Fruit fly (Drosophila melanogaster): ENCODE results near the gene grn.
A peak's percentile ranks its signal among the peaks of the same experiment; 100 is the strongest.

Gene grn

dm6 chr3R:8140628-8141372 is 40.4 kb downstream of the grn start (continued):
- TF ChIP-seq pan (optimal IDR thresholded peaks at IDR 0.05): no peak
- TF ChIP-seq pan (GFP tag; optimal IDR thresholded peaks at IDR 0.05 in 1 of 2, IDR thresholded peaks at IDR 0.05 in 1 of 2): no peak
- no peak for TF ChIP-seq Nf-YA (GFP tag; IDR thresholded peaks at IDR 0.05)
- no peak for TF ChIP-seq Blimp-1 (GFP tag; optimal IDR thresholded peaks at IDR 0.05)
- no peak for TF ChIP-seq Spps (tag; optimal IDR thresholded peaks at IDR 0.05)
- no peak for TF ChIP-seq Atf3 (GFP tag; optimal IDR thresholded peaks at IDR 0.05)
- TF ChIP-seq CG9727 (GFP tag; optimal IDR thresholded peaks at IDR 0.05): no peak
- TF ChIP-seq tna (GFP tag; IDR thresholded peaks at IDR 0.05; ENCODE audit: partially characterized antibody): peak; percentile 62
- TF ChIP-seq CG6791 (GFP tag; IDR thresholded peaks at IDR 0.05; ENCODE audit: partially characterized antibody): peak; percentile 91
- no peak for TF ChIP-seq CG16863 (GFP tag; optimal IDR thresholded peaks at IDR 0.05)
- no peak for TF ChIP-seq lmd (GFP tag; IDR thresholded peaks at IDR 0.05)
- TF ChIP-seq CG3281 (GFP tag; optimal IDR thresholded peaks at IDR 0.05): no peak
- no peak for TF ChIP-seq CG17912 (GFP tag; optimal IDR thresholded peaks at IDR 0.05)
- no peak for TF ChIP-seq caup (GFP tag; optimal IDR thresholded peaks at IDR 0.05; ENCODE audit: severe bottlenecking)
- no peak for TF ChIP-seq CG13775 (GFP tag; optimal IDR thresholded peaks at IDR 0.05)
- TF ChIP-seq CG12744 (GFP tag; optimal IDR thresholded peaks at IDR 0.05): no peak
- no peak for TF ChIP-seq CG7839 (tag; optimal IDR thresholded peaks at IDR 0.05)
- no peak for TF ChIP-seq fd64A (GFP tag; optimal IDR thresholded peaks at IDR 0.05)
- TF ChIP-seq dysf (GFP tag; IDR thresholded peaks at IDR 0.05): no peak
- TF ChIP-seq gce (GFP tag; IDR thresholded peaks at IDR 0.05): no peak
- no peak for TF ChIP-seq dati (GFP tag; IDR thresholded peaks at IDR 0.05)
- TF ChIP-seq CrebB (tag; optimal IDR thresholded peaks at IDR 0.05): no peak
- TF ChIP-seq CG3995 (GFP tag; optimal IDR thresholded peaks at IDR 0.05): no peak
- TF ChIP-seq Hey (tag; optimal IDR thresholded peaks at IDR 0.05): no peak
- no peak for TF ChIP-seq fd3F (GFP tag; optimal IDR thresholded peaks at IDR 0.05)
- TF ChIP-seq cad (GFP tag; optimal IDR thresholded peaks at IDR 0.05): no peak
- no peak for TF ChIP-seq D19B (GFP tag; optimal IDR thresholded peaks at IDR 0.05)
- TF ChIP-seq hb (GFP tag; IDR thresholded peaks at IDR 0.05; ENCODE audit: partially characterized antibody): peak; percentile 70; the same call in 1 of the 3 replicates
- no peak for TF ChIP-seq crp (GFP tag; optimal IDR thresholded peaks at IDR 0.05)
- no peak for TF ChIP-seq CG12071 (GFP tag; optimal IDR thresholded peaks at IDR 0.05)
- no peak for TF ChIP-seq CG8924 (tag; optimal IDR thresholded peaks at IDR 0.05)
- TF ChIP-seq Camta (GFP tag; optimal IDR thresholded peaks at IDR 0.05): no peak
- no peak for TF ChIP-seq pfk (GFP tag; optimal IDR thresholded peaks at IDR 0.05)
- no peak for TF ChIP-seq CG11398 (GFP tag; optimal IDR thresholded peaks at IDR 0.05)
- no peak for TF ChIP-seq CG10462 (GFP tag; optimal IDR thresholded peaks at IDR 0.05)
- TF ChIP-seq CG14860 (GFP tag; IDR thresholded peaks at IDR 0.05; ENCODE audit: partially characterized antibody): peak; percentile 67; the same call in 2 of the 3 replicates
- TF ChIP-seq salm (tag; optimal IDR thresholded peaks at IDR 0.05): no peak
- no peak for TF ChIP-seq CHES-1-like (GFP tag; optimal IDR thresholded peaks at IDR 0.05)
- no peak for TF ChIP-seq ara (GFP tag; IDR thresholded peaks at IDR 0.05)
- TF ChIP-seq Sry-β (GFP tag; optimal IDR thresholded peaks at IDR 0.05): no peak
- TF ChIP-seq Atf6 (GFP tag; IDR thresholded peaks at IDR 0.05): no peak
- peak; percentile 91 for TF ChIP-seq Opbp (GFP tag; IDR thresholded peaks at IDR 0.05; ENCODE audit: partially characterized antibody)
- TF ChIP-seq eyg (GFP tag; optimal IDR thresholded peaks at IDR 0.05): no peak
- no peak for TF ChIP-seq sug (tag; optimal IDR thresholded peaks at IDR 0.05)
- TF ChIP-seq chinmo (GFP tag; IDR thresholded peaks at IDR 0.05; ENCODE audit: partially characterized antibody): 0 out of 4 replicates have a peak, but pooled peaks have one; percentile 9
- TF ChIP-seq CG13296 (GFP tag; optimal IDR thresholded peaks at IDR 0.05): no peak
- no peak for TF ChIP-seq pum (GFP tag; optimal IDR thresholded peaks at IDR 0.05)
- no peak for TF ChIP-seq CG10147 (GFP tag; optimal IDR thresholded peaks at IDR 0.05)
- no peak for TF ChIP-seq NC2α (GFP tag; optimal IDR thresholded peaks at IDR 0.05)

Data from whole organism, embryonic.